Fruit fly (Drosophila melanogaster) whole organism, pupa: ENCODE measurements around the gene CG7523.

ENCODE experiments used
- CG10348 ChIP-seq: fragments of 200-800 bp; sonication (Bioruptor generic); IDR thresholded peaks from 2 replicates; pipeline ENCODE4 v1.3.6; 2022; ENCODE audit warnings: missing biosample characterization, missing genetic modification characterization
- CG13204 ChIP-seq: fragments of 200-800 bp; sonication (Bioruptor generic); optimal IDR thresholded peaks from 2 replicates; lab custom pipeline; 2018; ENCODE audit warnings: missing biosample characterization, mild to moderate bottlenecking, missing genetic modification characterization, moderate library complexity
- CG17806 ChIP-seq: fragments of 200-800 bp; sonication (Bioruptor generic); optimal IDR thresholded peaks from 2 replicates; lab custom pipeline; 2018; ENCODE audit warnings: missing biosample characterization, mild to moderate bottlenecking, missing genetic modification characterization, moderate library complexity
- CG32121 ChIP-seq: fragments of 200-800 bp; sonication (Bioruptor generic); IDR thresholded peaks from 2 replicates; pipeline ENCODE4 v1.3.6; 2022; ENCODE audit warnings: missing biosample characterization, missing genetic modification characterization
- CG34367 ChIP-seq: fragments of 200-800 bp; sonication (Bioruptor generic); optimal IDR thresholded peaks from 2 replicates; lab custom pipeline; 2018; ENCODE audit warnings: missing biosample characterization, mild to moderate bottlenecking, missing genetic modification characterization
- CG4496 ChIP-seq: fragments of 200-800 bp; sonication (Bioruptor generic); IDR thresholded peaks from 3 replicates; pipeline ENCODE4 v1.3.6; 2022; ENCODE audit warnings: missing biosample characterization, missing genetic modification characterization
- CG8159 ChIP-seq: fragments of 200-800 bp; sonication (Bioruptor generic); optimal IDR thresholded peaks from 3 replicates; lab custom pipeline; 2018; ENCODE audit warnings: missing biosample characterization, mild to moderate bottlenecking, missing genetic modification characterization, moderate library complexity
- CG8301 ChIP-seq: fragments of 200-800 bp; sonication (Bioruptor generic); optimal IDR thresholded peaks from 2 replicates; lab custom pipeline; 2018; ENCODE audit warnings: missing biosample characterization, mild to moderate bottlenecking, missing genetic modification characterization
- Ets98B ChIP-seq: fragments of 200-800 bp; sonication (Bioruptor generic); IDR thresholded peaks from 2 replicates; pipeline ENCODE4 v1.3.6; 2022; ENCODE audit warnings: missing biosample characterization, missing genetic modification characterization
- Pif1A ChIP-seq: fragments of 200-800 bp; sonication (Bioruptor generic); optimal IDR thresholded peaks from 3 replicates; lab custom pipeline; 2016; ENCODE audit warnings: missing biosample characterization, missing genetic modification characterization
- Pif1B ChIP-seq: fragments of 200-800 bp; sonication (Bioruptor generic); optimal IDR thresholded peaks from 3 replicates; lab custom pipeline; 2016; ENCODE audit warnings: missing biosample characterization, missing genetic modification characterization
- Snoo ChIP-seq: fragments of 200-800 bp; sonication (Bioruptor generic); optimal IDR thresholded peaks from 3 replicates; lab custom pipeline; 2017; ENCODE audit warnings: missing biosample characterization, mild to moderate bottlenecking, missing genetic modification characterization, inconsistent platforms
- gl ChIP-seq: fragments of 200-800 bp; sonication (Bioruptor generic); optimal IDR thresholded peaks from 2 replicates; lab custom pipeline; 2018; ENCODE audit warnings: missing biosample characterization, mild to moderate bottlenecking, missing genetic modification characterization

DNA sequence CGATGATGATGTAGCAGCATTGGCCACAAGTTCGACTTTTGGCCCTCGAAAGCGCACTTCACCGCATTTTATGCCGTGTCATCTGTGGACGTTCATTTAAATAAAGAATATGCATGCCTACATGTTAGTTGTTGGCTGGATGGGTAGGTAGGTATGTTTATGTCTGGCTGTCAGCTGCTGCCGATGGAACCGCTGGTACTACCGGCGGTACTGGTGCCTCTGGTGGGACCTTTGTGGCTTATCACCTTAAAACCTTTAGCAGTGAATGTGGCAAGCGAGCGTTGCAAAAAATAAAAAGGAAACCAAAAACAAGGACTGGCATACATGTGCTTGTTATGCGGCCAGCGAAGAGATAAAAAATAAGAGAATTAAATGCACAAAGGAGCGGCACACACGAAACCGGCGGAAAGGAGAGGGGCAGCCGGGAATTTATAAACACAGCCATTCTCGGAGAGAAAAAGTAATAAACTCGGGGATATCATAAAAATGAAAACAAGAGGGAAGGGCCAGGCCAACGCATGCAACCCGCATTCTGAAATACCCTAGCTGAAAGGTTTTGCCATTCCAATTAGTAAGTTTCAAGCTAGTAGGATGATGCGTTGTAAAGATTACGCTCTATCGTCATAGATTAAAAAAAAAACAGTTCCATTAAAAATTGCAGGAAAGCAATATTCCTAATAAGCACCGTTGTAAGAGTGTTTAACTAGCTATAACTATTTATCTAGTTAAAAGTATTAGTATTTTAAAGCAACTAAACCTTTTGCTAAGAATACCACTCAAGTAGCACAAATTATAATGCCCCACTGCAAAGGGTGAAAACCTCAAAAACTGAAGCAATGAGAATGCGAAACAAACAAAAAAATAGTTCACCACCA is 31.5 kb upstream of the CG7523 start:
- TF ChIP-seq CG34367 (tag; lab: Kevin White, UChicago): peak; percentile 87
- TF ChIP-seq CG13204 (GFP tag; lab: Kevin White, UChicago): peak; percentile 47
- TF ChIP-seq CG10348 (GFP tag; lab: Robert Waterston, UW): no peak
- no peak; the same call in 1 of the 2 replicates for TF ChIP-seq Ets98B (GFP tag; lab: Robert Waterston, UW)
- TF ChIP-seq Snoo (tag; lab: Kevin White, UChicago): peak; percentile 62
- TF ChIP-seq gl (tag; lab: Kevin White, UChicago): no peak
- no peak for TF ChIP-seq CG32121 (GFP tag; lab: Robert Waterston, UW)
- peak; percentile 48 for TF ChIP-seq CG8301 (tag; lab: Kevin White, UChicago)
- peak; percentile 71 for TF ChIP-seq Pif1A
- peak; percentile 77 for TF ChIP-seq CG17806
- peak; percentile 88 for TF ChIP-seq CG8159 (tag; lab: Kevin White, UChicago)
- peak; percentile 43 for TF ChIP-seq Pif1B
- TF ChIP-seq CG4496 (GFP tag; lab: Robert Waterston, UW): peak; percentile 47; the same call in 1 of the 3 replicates
